ENCODE assay signal across 2 fruit fly cellular contexts in the genomic region with DNA sequence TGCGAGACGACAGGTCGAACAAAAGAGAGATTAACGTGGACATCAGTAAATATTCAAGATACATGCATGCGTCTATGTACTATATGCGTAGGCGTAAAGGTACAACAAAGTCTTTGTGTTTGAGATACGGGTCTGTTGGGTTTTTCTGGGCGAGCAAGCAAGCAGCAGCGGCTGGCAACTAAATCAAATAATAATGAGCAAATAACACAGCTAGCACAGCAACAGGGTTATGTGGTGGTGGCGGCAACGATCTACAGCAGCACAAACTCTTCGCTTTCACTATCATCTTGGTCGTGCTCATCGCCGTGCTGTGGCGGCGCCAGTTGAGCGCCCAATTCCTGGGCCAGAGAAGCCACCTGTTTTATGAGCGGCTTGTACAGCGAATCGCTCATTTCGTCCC.
TF ChIP-seq lines count a peak whose summit lies in the region.

No protein-coding gene starts in this region.

- no peak for TF ChIP-seq CTCF in whole organism, embryonic (GFP tag; optimal IDR thresholded peaks at IDR 0.05; lab: Kevin White, UChicago)

TF ChIP-seq in whole organism, embryonic, 481 proteins besides CTCF, POLR2A, EP300 and RAD21:
- TF ChIP-seq CG15011 (GFP tag; optimal IDR thresholded peaks at IDR 0.05; lab: Kevin White, UChicago) (peak; percentile 0), CG13296 (GFP tag; optimal IDR thresholded peaks at IDR 0.05; lab: Kevin White, UChicago) (peak; percentile 38), lab (GFP tag; optimal IDR thresholded peaks at IDR 0.05; lab: Kevin White, UChicago) (peak; percentile 48), CG6813 (GFP tag; optimal IDR thresholded peaks at IDR 0.05; lab: Kevin White, UChicago) (peak; percentile 44), Chrac-16 (GFP tag; optimal IDR thresholded peaks at IDR 0.05; lab: Kevin White, UChicago) (no peak), CG15514 (GFP tag; optimal IDR thresholded peaks at IDR 0.05; lab: Kevin White, UChicago) (peak; percentile 4), Hmr (GFP tag; optimal IDR thresholded peaks at IDR 0.05; lab: Kevin White, UChicago) (peak; percentile 25), Fer1 (GFP tag; optimal IDR thresholded peaks at IDR 0.05; lab: Kevin White, UChicago) (peak; percentile 34), CG9727 (GFP tag; optimal IDR thresholded peaks at IDR 0.05; lab: Kevin White, UChicago) (peak; percentile 3), sens (GFP tag; lab: Kevin White, UChicago) (peak; percentile 61), chm (GFP tag; IDR thresholded peaks at IDR 0.05; lab: Robert Waterston, UW) (0 out of 2 replicates have a peak, but pooled peaks have one; percentile 21), Xrp1 (GFP tag; IDR thresholded peaks at IDR 0.05; lab: Robert Waterston, UW) (no peak), CG18599 (GFP tag; optimal IDR thresholded peaks at IDR 0.05; lab: Kevin White, UChicago) (peak; percentile 20), CG6683 (GFP tag; optimal IDR thresholded peaks at IDR 0.05; lab: Kevin White, UChicago) (no peak), ATbp (GFP tag; optimal IDR thresholded peaks at IDR 0.05; lab: Kevin White, UChicago) (peak; percentile 44), ro (GFP tag; IDR thresholded peaks at IDR 0.05; lab: Robert Waterston, UW) (no peak), CG3281 (GFP tag; optimal IDR thresholded peaks at IDR 0.05; lab: Kevin White, UChicago) (peak; percentile 24), CG2678 (tag; optimal IDR thresholded peaks at IDR 0.05; lab: Kevin White, UChicago) (peak; percentile 24), hbn (GFP tag; IDR thresholded peaks at IDR 0.05; lab: Robert Waterston, UW; ENCODE audit: partially characterized antibody) (no peak), CG12071 (GFP tag; optimal IDR thresholded peaks at IDR 0.05; lab: Kevin White, UChicago) (peak; percentile 27), Blimp-1 (GFP tag; optimal IDR thresholded peaks at IDR 0.05; lab: Kevin White, UChicago) (peak; percentile 14), Meics (GFP tag; optimal IDR thresholded peaks at IDR 0.05; lab: Kevin White, UChicago) (peak; percentile 5), Med (GFP tag; lab: Kevin White, UChicago) (peak; percentile 67), CG2199 (GFP tag; IDR thresholded peaks at IDR 0.05; lab: Robert Waterston, UW) (0 out of 3 replicates have a peak, but pooled peaks have one; percentile 35)
TF ChIP-seq in whole organism, embryonic: peak in this region for 19.

TF ChIP-seq in whole organism, prepupa, 60 proteins besides CTCF, POLR2A, EP300 and RAD21:
- TF ChIP-seq lz (GFP tag; optimal IDR thresholded peaks at IDR 0.05; lab: Kevin White, UChicago): no peak
- TF ChIP-seq dsx (GFP tag; optimal IDR thresholded peaks at IDR 0.05; lab: Kevin White, UChicago; ENCODE audit: poor library complexity, severe bottlenecking): no peak
- TF ChIP-seq CG11762 (GFP tag; optimal IDR thresholded peaks at IDR 0.05; lab: Kevin White, UChicago; ENCODE audit: insufficient read depth): no peak
- no peak for TF ChIP-seq CG9139 (GFP tag; optimal IDR thresholded peaks at IDR 0.05; lab: Kevin White, UChicago)
- no peak for TF ChIP-seq CG11902 (GFP tag; optimal IDR thresholded peaks at IDR 0.05; lab: Kevin White, UChicago)
- TF ChIP-seq Lpt (GFP tag; optimal IDR thresholded peaks at IDR 0.05; lab: Kevin White, UChicago): no peak
- TF ChIP-seq fkh (GFP tag; optimal IDR thresholded peaks at IDR 0.05; lab: Kevin White, UChicago): peak; percentile 93

Comparison
In these comparisons a context has a peak if more than half of its experiments do, and no peak if none do; other contexts are left out.
1. Of the 7 proteins assayed by ChIP-seq in both whole organism, embryonic and whole organism, prepupa: peak only in whole organism, embryonic: Blimp-1; only in whole organism, prepupa: none; in both: none; in neither: 6.